Worm (Caenorhabditis elegans) whole organism, late embryonic: ENCODE measurements around the gene xtr-2.
A peak's percentile ranks its signal among the peaks of the same experiment; 100 is the strongest.

Experiments
- C08G9.2 ChIP-seq: sonication (generic microtip); optimal IDR thresholded peaks from 2 replicates; lab custom pipeline; 2016; ENCODE audit warnings: mild to moderate bottlenecking, missing genetic modification characterization, moderate library complexity, missing compliant biosample characterization
- C38D4.7 ChIP-seq: fragments of 200-800 bp; sonication (Bioruptor generic); optimal IDR thresholded peaks from 2 replicates; lab custom pipeline; 2018; ENCODE audit warnings: mild to moderate bottlenecking, missing genetic modification characterization, moderate library complexity, missing compliant biosample characterization
- F13H6.1 ChIP-seq: sonication (generic microtip); optimal IDR thresholded peaks from 2 replicates; lab custom pipeline; 2016; ENCODE audit warnings: missing genetic modification characterization, missing compliant biosample characterization
- ama-1 ChIP-seq: fragments of 150-350 bp; optimal IDR thresholded peaks from 2 replicates; lab custom pipeline; 2014
- ceh-14 ChIP-seq: sonication (generic microtip); optimal IDR thresholded peaks from 2 replicates; lab custom pipeline; 2016; ENCODE audit warnings: missing genotype, missing genetic modification characterization, missing compliant biosample characterization
- ceh-18 ChIP-seq: sonication (generic microtip); optimal IDR thresholded peaks from 2 replicates; lab custom pipeline; 2016; ENCODE audit warnings: missing genetic modification characterization, missing compliant biosample characterization
- ceh-22 ChIP-seq: sonication (generic microtip); optimal IDR thresholded peaks from 2 replicates; lab custom pipeline; 2017; ENCODE audit warnings: missing biosample characterization, missing genetic modification characterization
- ceh-24 ChIP-seq: sonication (generic microtip); optimal IDR thresholded peaks from 2 replicates; lab custom pipeline; 2016; ENCODE audit warnings: mild to moderate bottlenecking, missing genetic modification characterization, missing compliant biosample characterization
- ceh-30 ChIP-seq: fragments of 150-350 bp; optimal IDR thresholded peaks from 2 replicates; lab custom pipeline; 2014; ENCODE audit warnings: missing biosample characterization, missing genetic modification characterization
- ceh-34 ChIP-seq: sonication (generic microtip); optimal IDR thresholded peaks from 2 replicates; lab custom pipeline; 2016; ENCODE audit warnings: mild to moderate bottlenecking, missing genetic modification characterization, missing compliant biosample characterization
- ceh-45 ChIP-seq: fragments of 200-800 bp; sonication (Bioruptor generic); IDR thresholded peaks from 2 replicates; pipeline ENCODE4 v1.3.6; 2022; ENCODE audit warnings: missing genetic modification reagents, missing genetic modification characterization, missing compliant biosample characterization
- che-1 ChIP-seq: sonication (generic microtip); optimal IDR thresholded peaks from 2 replicates; lab custom pipeline; 2016; ENCODE audit warnings: mild to moderate bottlenecking, missing genetic modification characterization, missing compliant biosample characterization
- dmd-4 ChIP-seq: sonication (generic microtip); optimal IDR thresholded peaks from 2 replicates; lab custom pipeline; 2016; ENCODE audit warnings: borderline replicate concordance, missing genetic modification characterization, missing compliant biosample characterization
- dve-1 ChIP-seq: sonication (generic microtip); optimal IDR thresholded peaks from 2 replicates; lab custom pipeline; 2017; ENCODE audit warnings: antibody characterized with exemption, mild to moderate bottlenecking, missing genetic modification characterization, missing compliant biosample characterization
- elt-2 ChIP-seq: sonication (generic microtip); optimal IDR thresholded peaks from 2 replicates; lab custom pipeline; 2016; ENCODE audit warnings: missing genetic modification reagents, missing genetic modification characterization, missing compliant biosample characterization
- ets-4 ChIP-seq: sonication (generic microtip); optimal IDR thresholded peaks from 2 replicates; lab custom pipeline; 2016; ENCODE audit warnings: missing genetic modification characterization, missing compliant biosample characterization
- fkh-10 ChIP-seq: fragments of 150-350 bp; optimal IDR thresholded peaks from 2 replicates; lab custom pipeline; 2014; ENCODE audit warnings: missing biosample characterization, missing genetic modification reagents, missing genetic modification characterization
- hlh-6 ChIP-seq: sonication (generic microtip); optimal IDR thresholded peaks from 2 replicates; lab custom pipeline; 2016; ENCODE audit warnings: missing genotype, missing genetic modification characterization, missing compliant biosample characterization
- lim-6 ChIP-seq: sonication (generic microtip); optimal IDR thresholded peaks from 2 replicates; lab custom pipeline; 2016; ENCODE audit warnings: missing genetic modification characterization, missing compliant biosample characterization
- lin-11 ChIP-seq: fragments of 200-800 bp; sonication (Bioruptor generic); optimal IDR thresholded peaks from 2 replicates; lab custom pipeline; 2018; ENCODE audit warnings: mild to moderate bottlenecking, missing genetic modification characterization, missing compliant biosample characterization
- madf-2 ChIP-seq: sonication (generic microtip); optimal IDR thresholded peaks from 2 replicates; lab custom pipeline; 2017; ENCODE audit warnings: missing genetic modification characterization, missing compliant biosample characterization
- mec-3 ChIP-seq: sonication (generic microtip); optimal IDR thresholded peaks from 2 replicates; lab custom pipeline; 2016; ENCODE audit warnings: borderline replicate concordance, missing genetic modification characterization, missing compliant biosample characterization
- nhr-11 ChIP-seq: fragments of 150-350 bp; optimal IDR thresholded peaks from 2 replicates; lab custom pipeline; 2014; ENCODE audit warnings: missing biosample characterization, missing genetic modification characterization
- nhr-232 ChIP-seq: sonication (generic microtip); optimal IDR thresholded peaks from 2 replicates; lab custom pipeline; 2016; ENCODE audit warnings: missing genetic modification characterization, missing compliant biosample characterization
- npax-4 ChIP-seq: sonication (generic microtip); optimal IDR thresholded peaks from 2 replicates; lab custom pipeline; 2016; ENCODE audit warnings: missing genetic modification characterization, missing compliant biosample characterization
- odd-2 ChIP-seq: sonication (generic microtip); optimal IDR thresholded peaks from 2 replicates; lab custom pipeline; 2017; ENCODE audit warnings: antibody characterized with exemption, mild to moderate bottlenecking, missing genetic modification characterization, missing compliant biosample characterization
- pag-3 ChIP-seq: sonication (generic microtip); optimal IDR thresholded peaks from 2 replicates; lab custom pipeline; 2016; ENCODE audit warnings: missing compliant biosample characterization, missing genetic modification characterization, borderline replicate concordance
- pros-1 ChIP-seq: fragments of 150-350 bp; optimal IDR thresholded peaks from 2 replicates; lab custom pipeline; 2014; ENCODE audit warnings: missing biosample characterization, missing genetic modification reagents, missing genetic modification characterization
- sox-2 ChIP-seq: fragments of 200-800 bp; sonication (Bioruptor generic); IDR thresholded peaks from 2 replicates; pipeline ENCODE4 v1.3.6; 2022; ENCODE audit warnings: missing genetic modification reagents, missing genetic modification characterization, missing compliant biosample characterization
- sox-4 ChIP-seq: sonication (generic microtip); optimal IDR thresholded peaks from 2 replicates; lab custom pipeline; 2017; ENCODE audit warnings: mild to moderate bottlenecking, missing genetic modification characterization, inconsistent platforms, missing compliant biosample characterization
- syd-9 ChIP-seq: sonication (generic microtip); optimal IDR thresholded peaks from 2 replicates; lab custom pipeline; 2016; ENCODE audit warnings: mild to moderate bottlenecking, missing genetic modification characterization, moderate library complexity, missing compliant biosample characterization
- tbx-2 ChIP-seq: sonication (generic microtip); optimal IDR thresholded peaks from 2 replicates; lab custom pipeline; 2016; ENCODE audit warnings: missing genetic modification characterization, missing compliant biosample characterization
- ttx-3 ChIP-seq: sonication (generic microtip); optimal IDR thresholded peaks from 2 replicates; lab custom pipeline; 2016; ENCODE audit warnings: missing genetic modification reagents, missing genetic modification characterization, missing compliant biosample characterization
- unc-3 ChIP-seq, 2 experiments: fragments of 200-800 bp in 1 of 2; sonication (Bioruptor generic) in 1 of 2; sonication (generic microtip) in 1 of 2; conservative IDR thresholded peaks in 1 of 2; optimal IDR thresholded peaks in 1 of 2; 2 replicates each; pipeline versions ENCODE4 v1.3.6 to Lab custom; 2016 to 2022; ENCODE audit warnings: missing compliant biosample characterization in 2 of 2, missing genetic modification characterization in 2 of 2, missing genetic modification reagents in 1 of 2
- unc-42 ChIP-seq: sonication (generic microtip); optimal IDR thresholded peaks from 2 replicates; lab custom pipeline; 2016; ENCODE audit warnings: missing genotype, missing genetic modification characterization, missing compliant biosample characterization
- unc-86 ChIP-seq: sonication (generic microtip); optimal IDR thresholded peaks from 2 replicates; lab custom pipeline; 2016; ENCODE audit warnings: missing genetic modification characterization, missing compliant biosample characterization

The xtr-2 gene

DNA sequence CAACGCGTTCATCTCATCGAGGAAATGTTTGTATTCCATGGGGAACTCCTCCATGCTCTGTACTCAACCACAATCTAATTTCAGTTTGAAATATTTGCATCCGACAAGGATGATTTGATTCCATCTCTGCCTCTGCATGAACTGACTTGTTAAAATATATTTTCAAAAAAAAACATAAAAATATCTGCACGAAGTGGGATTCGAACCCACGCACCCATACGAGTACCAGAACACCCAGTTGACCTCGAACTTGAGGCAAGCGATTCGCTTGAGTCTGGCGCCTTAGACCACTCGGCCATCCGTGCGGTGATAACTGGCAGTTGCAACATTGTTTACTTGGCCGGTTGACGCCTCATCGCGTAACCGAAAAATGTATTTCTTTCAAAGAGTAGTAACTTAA is 32.5 kb downstream of the xtr-2 start (continued):
- TF ChIP-seq ceh-14 (tag; lab: Kevin White, UChicago) (peak; percentile 3), sox-4 (tag; lab: Kevin White, UChicago) (no peak), odd-2 (tag; lab: Kevin White, UChicago) (no peak), ceh-45 (GFP tag; lab: Robert Waterston, UW) (no peak), hlh-6 (tag; lab: Kevin White, UChicago) (no peak)
- TF ChIP-seq, all 69 proteins: peak for 6

- no peak for TF ChIP-seq ceh-24 (tag; lab: Kevin White, UChicago)
- no peak for TF ChIP-seq npax-4
- TF ChIP-seq ceh-30, result no peak
- TF ChIP-seq mec-3 (tag; lab: Kevin White, UChicago), result no peak
- TF ChIP-seq ttx-3 (tag; lab: Kevin White, UChicago), result no peak
- no peak for TF ChIP-seq fkh-10
- TF ChIP-seq tbx-2 (tag; lab: Kevin White, UChicago), result no peak
- no peak for TF ChIP-seq C38D4.7 (GFP tag; lab: Kevin White, UChicago)
- TF ChIP-seq, all 69 proteins: peak for 0
Measured at ce11 chrX:12348329-12348728, 33.0 kb downstream of the xtr-2 start, which contains the start of gene F42F12.14. Gene F42F12.14 (plus strand): TSS chrX:12348629.

DNA sequence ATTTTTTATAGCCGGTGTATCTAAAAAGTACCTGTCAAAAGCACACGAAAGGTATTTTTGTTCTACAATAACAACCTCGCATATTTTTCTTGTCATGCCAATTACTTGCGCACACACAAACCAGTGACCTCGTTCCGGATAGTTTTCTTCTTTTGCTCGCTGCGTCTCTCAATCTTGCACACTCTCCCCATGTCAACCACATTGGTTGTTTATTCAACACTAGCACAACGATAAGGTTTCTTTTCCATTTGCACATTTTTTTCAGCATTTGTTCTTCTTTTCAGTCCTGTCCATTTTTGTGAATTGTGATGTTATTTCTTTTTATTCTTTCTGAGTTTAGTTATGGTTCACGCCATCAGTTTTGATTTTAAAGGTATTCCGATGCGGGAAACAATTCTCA is 34.8 kb downstream of the xtr-2 start, which contains the start of gene F42F12.3:
Gene F42F12.3 (plus strand): TSS at position 372 of the 400 bp plus-strand sequence.
- TF ChIP-seq lim-6 (no peak), ceh-18 (tag; lab: Kevin White, UChicago) (no peak), syd-9 (tag; lab: Kevin White, UChicago) (no peak), nhr-232 (no peak), odd-2 (tag; lab: Kevin White, UChicago) (no peak), pag-3 (tag; lab: Kevin White, UChicago) (no peak), F13H6.1 (tag; lab: Kevin White, UChicago) (no peak), ets-4 (tag; lab: Kevin White, UChicago) (no peak), ceh-22 (tag; lab: Kevin White, UChicago) (no peak), C08G9.2 (tag; lab: Kevin White, UChicago) (no peak), ama-1 (lab: Kevin White, UChicago) (no peak)

DNA sequence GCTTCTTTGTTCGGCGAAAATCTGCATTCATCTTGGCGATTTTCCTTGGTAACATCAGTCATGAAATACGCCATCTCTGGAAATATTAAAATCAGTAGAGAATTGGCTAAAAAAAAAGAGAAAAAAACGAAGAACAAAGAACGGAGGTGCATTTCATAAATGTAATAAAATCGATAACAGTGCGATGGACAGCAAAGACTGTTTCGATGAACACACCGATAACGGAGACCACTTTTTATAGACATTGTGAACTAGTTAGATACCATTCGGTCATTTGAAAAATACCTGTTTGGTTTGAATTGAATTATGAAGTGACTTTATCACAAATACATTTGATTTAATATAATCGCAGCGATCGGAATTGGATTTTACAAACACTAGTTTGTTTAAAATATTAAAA is 37.5 kb downstream of the xtr-2 start, which contains the start of gene F42F12.4:
Gene F42F12.4 (minus strand): TSS at position 76 of the 400 bp plus-strand sequence.
- TF ChIP-seq dmd-4 (no peak), unc-42 (tag; lab: Kevin White, UChicago) (no peak), dve-1 (tag; lab: Kevin White, UChicago) (no peak), che-1 (tag; lab: Kevin White, UChicago) (no peak)

DNA sequence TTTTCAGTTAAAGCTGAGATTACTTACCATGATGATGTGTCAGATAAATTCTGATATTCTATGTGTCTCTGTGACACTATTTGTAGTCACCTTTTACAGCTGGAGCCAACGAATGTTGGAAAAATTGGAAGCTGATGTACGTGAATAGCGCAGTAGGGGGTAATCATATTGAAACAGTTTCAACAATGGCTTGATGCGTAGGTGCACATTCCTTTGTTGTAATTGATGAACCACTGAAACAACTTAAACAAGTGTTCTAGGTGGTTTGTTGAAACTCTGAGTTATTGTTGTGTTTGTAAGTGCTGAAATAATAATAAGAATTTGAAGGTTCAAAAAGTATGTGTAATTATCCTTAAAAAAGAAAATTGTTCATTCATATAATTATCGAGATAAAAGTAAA is 41.2 kb downstream of the xtr-2 start, which contains the start of gene nspc-12:
Gene nspc-12 (minus strand): TSS at position 101 of the 400 bp plus-strand sequence.
- TF ChIP-seq unc-86, result no peak
- no peak for TF ChIP-seq dmd-4
- no peak for TF ChIP-seq sox-2 (GFP tag; lab: Robert Waterston, UW)
- no peak for TF ChIP-seq odd-2 (tag; lab: Kevin White, UChicago)
- no peak for TF ChIP-seq nhr-11 (tag; lab: Kevin White, UChicago)
- TF ChIP-seq madf-2 (tag; lab: Kevin White, UChicago), result no peak
- TF ChIP-seq mec-3 (tag; lab: Kevin White, UChicago), result no peak
- no peak for TF ChIP-seq pros-1 (tag; lab: Kevin White, UChicago)
- no peak for TF ChIP-seq ceh-34 (tag; lab: Kevin White, UChicago)
- TF ChIP-seq elt-2 (tag; lab: Kevin White, UChicago), result no peak
- no peak for TF ChIP-seq unc-3 (GFP tag; conservative IDR thresholded peaks at IDR 0.05; lab: Robert Waterston, UW)
- TF ChIP-seq unc-3 (tag; optimal IDR thresholded peaks at IDR 0.05; lab: Kevin White, UChicago), result no peak
- no peak for TF ChIP-seq ttx-3 (tag; lab: Kevin White, UChicago)
- no peak for TF ChIP-seq ceh-24 (tag; lab: Kevin White, UChicago)
- no peak for TF ChIP-seq lin-11 (tag; lab: Kevin White, UChicago)
- no peak for TF ChIP-seq ama-1 (lab: Kevin White, UChicago)
